Fruit fly (Drosophila melanogaster) whole organism, prepupa: Measurements from ENCODE around the gene CecA2.
A peak's percentile ranks its signal among the peaks of the same experiment; 100 is the strongest.

Source experiments
- CG6808 ChIP-seq: fragments of 200-800 bp; sonication (Bioruptor generic); optimal IDR thresholded peaks from 3 replicates; lab custom pipeline; 2017; ENCODE audit warnings: missing biosample characterization, missing genetic modification characterization, mild to moderate bottlenecking, moderate library complexity, missing genetic modification reagents
- CG6854 ChIP-seq: fragments of 200-800 bp; sonication (Bioruptor generic); optimal IDR thresholded peaks from 2 replicates; lab custom pipeline; 2017; ENCODE audit warnings: missing biosample characterization, mild to moderate bottlenecking, missing genetic modification characterization
- CG8119 ChIP-seq: fragments of 200-800 bp; sonication (Bioruptor generic); IDR thresholded peaks from 3 replicates; pipeline ENCODE4 v1.3.6; 2022; ENCODE audit warnings: missing biosample characterization, missing genetic modification characterization
- Eip78C ChIP-seq: fragments of 200-800 bp; sonication (Bioruptor generic); peaks from one replicate; lab custom pipeline; 2016; ENCODE audit warnings: missing biosample characterization, missing genetic modification characterization
- Gug ChIP-seq: fragments of 200-800 bp; sonication (Bioruptor generic); IDR thresholded peaks from 2 replicates; pipeline ENCODE4 v1.3.6; 2022; ENCODE audit warnings: missing biosample characterization, missing genetic modification characterization
- Lpt ChIP-seq: fragments of 200-800 bp; sonication (Bioruptor generic); optimal IDR thresholded peaks from 3 replicates; lab custom pipeline; 2016; ENCODE audit warnings: missing biosample characterization, missing genetic modification characterization
- fd59A ChIP-seq: fragments of 200-800 bp; sonication (Bioruptor generic); optimal IDR thresholded peaks from 2 replicates; lab custom pipeline; 2017; ENCODE audit warnings: missing biosample characterization, mild to moderate bottlenecking, missing genetic modification characterization, missing genetic modification reagents
- fkh ChIP-seq: fragments of 200-800 bp; sonication (Bioruptor generic); optimal IDR thresholded peaks from 3 replicates; lab custom pipeline; 2017; ENCODE audit warnings: missing biosample characterization, mild to moderate bottlenecking, missing genetic modification characterization, moderate library complexity

DNA sequence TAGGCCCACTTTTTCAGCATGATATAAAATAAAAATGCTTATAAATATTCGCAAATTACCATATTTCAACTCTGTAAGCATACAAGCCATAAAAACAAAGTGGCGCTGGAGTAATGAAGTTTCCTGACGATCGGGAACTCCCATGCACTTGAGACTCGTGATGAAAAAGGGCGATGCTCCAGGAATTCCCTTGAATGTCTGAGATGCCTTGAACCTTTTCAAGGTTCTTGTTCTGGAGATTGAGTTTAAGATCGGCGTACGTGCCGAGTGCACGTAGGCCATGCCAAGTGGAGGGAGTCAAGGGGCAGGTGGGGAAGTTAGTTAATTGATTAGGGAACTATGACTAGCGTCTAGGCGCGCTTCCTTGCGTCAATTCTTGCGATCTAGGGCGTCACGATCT, 28.1 kb upstream of the CecA2 start:
- TF ChIP-seq Eip78C (GFP tag; lab: Kevin White, UChicago) = peak; percentile 13
- no peak for TF ChIP-seq fkh (GFP tag; lab: Kevin White, UChicago)
- TF ChIP-seq fd59A (GFP tag; lab: Kevin White, UChicago) = no peak
- no peak for TF ChIP-seq Lpt (GFP tag; lab: Kevin White, UChicago)
- no peak for TF ChIP-seq CG8119 (GFP tag; lab: Robert Waterston, UW)
- no peak for TF ChIP-seq Gug (GFP tag; lab: Robert Waterston, UW)
- TF ChIP-seq CG6854 (GFP tag; lab: Kevin White, UChicago) = no peak
- TF ChIP-seq CG6808 (GFP tag; lab: Kevin White, UChicago) = no peak
